Worm (Caenorhabditis elegans) whole organism, mixed stage, embryonic: Measurements from ENCODE around the gene idpc-5.

Source experiments
- blmp-1 ChIP-seq: fragments of 150-350 bp; optimal IDR thresholded peaks from 2 replicates; lab custom pipeline; 2014; ENCODE audit warnings: missing biosample characterization, missing genetic modification characterization
- elt-1 ChIP-seq: sonication (generic microtip); optimal IDR thresholded peaks from 2 replicates; lab custom pipeline; 2017; ENCODE audit warnings: missing genetic modification characterization, mild to moderate bottlenecking, missing compliant biosample characterization, antibody characterized with exemption, moderate library complexity, borderline replicate concordance; ENCODE audit not compliant: insufficient read depth
- flh-1 ChIP-seq: fragments of 200-800 bp; sonication (Bioruptor generic); optimal IDR thresholded peaks from 2 replicates; lab custom pipeline; 2018; ENCODE audit warnings: mild to moderate bottlenecking, missing genetic modification characterization, moderate library complexity, missing compliant biosample characterization
- lin-13 ChIP-seq: fragments of 150-350 bp; optimal IDR thresholded peaks from 2 replicates; lab custom pipeline; 2014; ENCODE audit warnings: missing biosample characterization, missing genetic modification characterization
- mep-1 ChIP-seq: fragments of 150-350 bp; optimal IDR thresholded peaks from 2 replicates; lab custom pipeline; 2017; ENCODE audit warnings: missing biosample characterization, missing genetic modification reagents, missing genetic modification characterization, inconsistent platforms
- nhr-28 ChIP-seq: fragments of 150-350 bp; optimal IDR thresholded peaks from 2 replicates; lab custom pipeline; 2014; ENCODE audit warnings: missing biosample characterization, missing genetic modification characterization
- nhr-76 ChIP-seq: sonication (generic microtip); optimal IDR thresholded peaks from 2 replicates; lab custom pipeline; 2017; ENCODE audit warnings: missing biosample characterization, missing genetic modification characterization
- snpc-4 ChIP-seq: fragments of 150-350 bp; optimal IDR thresholded peaks from 2 replicates; lab custom pipeline; 2014; ENCODE audit warnings: missing biosample characterization, missing genetic modification characterization
- sptf-1 ChIP-seq: sonication (generic microtip); optimal IDR thresholded peaks from 2 replicates; lab custom pipeline; 2017; ENCODE audit warnings: mild to moderate bottlenecking, missing genetic modification characterization, moderate library complexity, missing compliant biosample characterization
- ztf-11 ChIP-seq: fragments of 150-350 bp; optimal IDR thresholded peaks from 2 replicates; lab custom pipeline; 2014; ENCODE audit warnings: missing biosample characterization, missing genetic modification characterization

DNA sequence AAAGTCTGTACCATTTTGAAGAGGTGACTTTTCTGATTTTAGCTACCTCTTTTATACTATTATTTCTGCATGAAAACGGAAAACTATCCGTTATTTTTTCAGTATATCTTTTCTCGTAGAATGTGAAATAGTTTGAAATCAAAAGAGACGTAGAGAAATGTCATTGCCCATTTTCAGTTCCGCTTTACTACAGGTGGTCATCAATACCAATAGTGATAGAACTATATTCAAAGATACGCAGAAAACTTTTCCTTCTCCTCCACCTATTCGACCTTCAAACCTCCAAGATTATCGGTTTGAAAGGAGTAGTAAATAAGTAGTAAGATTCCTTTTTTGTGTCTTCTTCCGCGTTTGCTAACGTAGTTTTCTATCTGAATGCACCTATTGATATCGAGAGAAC lies 10.6 kb upstream of the idpc-5 start, which contains the start of gene col-147:
- no peak for TF ChIP-seq flh-1 (GFP tag; lab: Kevin White, UChicago)
- TF ChIP-seq ztf-11, result no peak
- TF ChIP-seq mep-1 (tag; lab: Kevin White, UChicago), result no peak
- no peak for TF ChIP-seq elt-1 (tag; lab: Kevin White, UChicago)
- no peak for TF ChIP-seq lin-13 (tag; lab: Kevin White, UChicago)
- TF ChIP-seq snpc-4 (tag; lab: Kevin White, UChicago), result no peak
- TF ChIP-seq sptf-1 (tag; lab: Kevin White, UChicago), result no peak
- no peak for TF ChIP-seq nhr-76 (tag; lab: Kevin White, UChicago)
- no peak for TF ChIP-seq blmp-1 (tag; lab: Kevin White, UChicago)
- no peak for TF ChIP-seq nhr-28 (tag; lab: Kevin White, UChicago)
